Worm (Caenorhabditis elegans) whole organism, mixed stage, embryonic: ENCODE measurements around the gene glc-3.

ENCODE experiments used
- ceh-39 ChIP-seq: fragments of 150-350 bp; optimal IDR thresholded peaks from 2 replicates; lab custom pipeline; 2014; ENCODE audit warnings: missing biosample characterization, missing genetic modification characterization
- lin-13 ChIP-seq: fragments of 150-350 bp; optimal IDR thresholded peaks from 2 replicates; lab custom pipeline; 2014; ENCODE audit warnings: missing biosample characterization, missing genetic modification characterization
- lsy-2 ChIP-seq: fragments of 150-350 bp; optimal IDR thresholded peaks from 2 replicates; lab custom pipeline; 2014; ENCODE audit warnings: missing biosample characterization, missing genetic modification characterization
- mep-1 ChIP-seq: fragments of 150-350 bp; optimal IDR thresholded peaks from 2 replicates; lab custom pipeline; 2017; ENCODE audit warnings: missing biosample characterization, missing genetic modification reagents, missing genetic modification characterization, inconsistent platforms
- nhr-12 ChIP-seq: fragments of 150-350 bp; optimal IDR thresholded peaks from 2 replicates; lab custom pipeline; 2014; ENCODE audit warnings: missing biosample characterization, missing genetic modification characterization
- nhr-2 ChIP-seq: fragments of 150-350 bp; optimal IDR thresholded peaks from 2 replicates; lab custom pipeline; 2014; ENCODE audit warnings: missing biosample characterization, missing genetic modification characterization
- nhr-28 ChIP-seq: fragments of 150-350 bp; optimal IDR thresholded peaks from 2 replicates; lab custom pipeline; 2014; ENCODE audit warnings: missing biosample characterization, missing genetic modification characterization
- nhr-76 ChIP-seq: sonication (generic microtip); optimal IDR thresholded peaks from 2 replicates; lab custom pipeline; 2017; ENCODE audit warnings: missing biosample characterization, missing genetic modification characterization
- pha-4 ChIP-seq: fragments of 150-350 bp; optimal IDR thresholded peaks from 2 replicates; lab custom pipeline; 2018; ENCODE audit warnings: missing biosample characterization, missing genetic modification reagents, missing genetic modification characterization
- snpc-4 ChIP-seq: fragments of 150-350 bp; optimal IDR thresholded peaks from 2 replicates; lab custom pipeline; 2014; ENCODE audit warnings: missing biosample characterization, missing genetic modification characterization
- sptf-1 ChIP-seq: sonication (generic microtip); optimal IDR thresholded peaks from 2 replicates; lab custom pipeline; 2017; ENCODE audit warnings: mild to moderate bottlenecking, missing genetic modification characterization, moderate library complexity, missing compliant biosample characterization
- unc-39 ChIP-seq: fragments of 150-350 bp; optimal IDR thresholded peaks from 2 replicates; lab custom pipeline; 2014; ENCODE audit warnings: missing biosample characterization, missing genetic modification characterization
- unc-62 ChIP-seq: fragments of 150-350 bp; optimal IDR thresholded peaks from 2 replicates; lab custom pipeline; 2014; ENCODE audit warnings: missing biosample characterization, missing genetic modification reagents, missing genetic modification characterization
- zip-8 ChIP-seq: fragments of 150-350 bp; optimal IDR thresholded peaks from 2 replicates; lab custom pipeline; 2014; ENCODE audit warnings: missing biosample characterization, missing genetic modification characterization

ce11 chrV:5444037-5444436, 9.5 kb downstream of the glc-3 start:
- TF ChIP-seq sptf-1 (no peak), snpc-4 (tag; lab: Kevin White, UChicago) (no peak), nhr-2 (tag; lab: Kevin White, UChicago) (no peak), pha-4 (tag; lab: Kevin White, UChicago) (no peak), mep-1 (tag; lab: Kevin White, UChicago) (no peak), nhr-12 (tag; lab: Kevin White, UChicago) (no peak), lsy-2 (tag; lab: Kevin White, UChicago) (no peak), lin-13 (tag; lab: Kevin White, UChicago) (no peak), nhr-28 (tag; lab: Kevin White, UChicago) (no peak), zip-8 (tag; lab: Kevin White, UChicago) (no peak), nhr-76 (tag; lab: Kevin White, UChicago) (no peak), ceh-39 (tag; lab: Kevin White, UChicago) (no peak), unc-39 (no peak), unc-62 (no peak)
